Worm (Caenorhabditis elegans): ENCODE data around the gene metl-13.

DNA sequence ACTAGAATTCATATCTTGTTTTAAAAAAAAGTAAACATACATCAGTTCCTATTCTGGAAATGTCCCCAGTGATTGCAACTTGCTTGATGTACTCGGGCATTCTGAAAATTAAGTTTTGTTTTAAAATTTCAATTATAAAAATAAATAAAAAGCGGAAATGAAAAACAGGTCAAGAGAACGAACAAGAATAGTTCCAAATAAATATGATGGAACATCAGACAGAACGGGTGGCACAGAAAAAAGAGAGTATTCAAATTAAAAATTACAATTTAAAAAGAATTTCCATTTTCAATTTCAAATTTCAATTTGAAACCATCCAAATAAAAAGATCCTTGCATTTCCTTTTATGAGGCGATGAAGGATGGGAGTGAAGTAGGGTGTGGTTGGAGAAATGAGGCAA is 13.6 kb upstream of the metl-13 start, which contains the start of gene C01B10.3:
- TF ChIP-seq ref-1 (GFP tag; conservative IDR thresholded peaks at IDR 0.05) (no peak), klf-2 (GFP tag; conservative IDR thresholded peaks at IDR 0.05) (no peak)

Data from whole organism, midembryonic.